Worm (Caenorhabditis elegans) whole organism, L4 larva: ENCODE data around the gene eco-1.

Experiments
- F49E8.2 ChIP-seq: sonication (generic microtip); optimal IDR thresholded peaks from 2 replicates; lab custom pipeline; 2016; ENCODE audit warnings: missing compliant biosample characterization, mild to moderate bottlenecking, missing genetic modification characterization, borderline replicate concordance
- R02D3.7 ChIP-seq: fragments of 150-350 bp; sonication (generic microtip); optimal IDR thresholded peaks from 3 replicates; lab custom pipeline; 2014; ENCODE audit warnings: missing biosample characterization, missing genetic modification characterization
- Y48G9A.11 ChIP-seq: fragments of 200-800 bp; sonication (Bioruptor generic); IDR thresholded peaks from 2 replicates; pipeline ENCODE4 v1.3.6; 2022; ENCODE audit warnings: missing genetic modification reagents, missing genetic modification characterization, missing compliant biosample characterization
- Y5F2A.4 ChIP-seq: fragments of 200-800 bp; sonication (Bioruptor generic); optimal IDR thresholded peaks from 2 replicates; lab custom pipeline; 2018; ENCODE audit warnings: mild to moderate bottlenecking, missing genetic modification characterization, missing compliant biosample characterization
- aly-2 ChIP-seq: sonication (generic microtip); optimal IDR thresholded peaks from 2 replicates; lab custom pipeline; 2018; ENCODE audit warnings: missing biosample characterization, missing genetic modification characterization
- ceh-44 ChIP-seq: fragments of 200-800 bp; sonication (Bioruptor generic); IDR thresholded peaks from 2 replicates; pipeline ENCODE4 v1.3.6; 2022; ENCODE audit warnings: missing genetic modification reagents, missing genetic modification characterization, missing compliant biosample characterization
- cey-2 ChIP-seq: sonication (generic microtip); optimal IDR thresholded peaks from 3 replicates; lab custom pipeline; 2017; ENCODE audit warnings: missing genetic modification characterization, mild to moderate bottlenecking, missing compliant biosample characterization, antibody characterized with exemption, borderline replicate concordance; ENCODE audit not compliant: insufficient read depth
- daf-16 ChIP-seq, 3 experiments: sonication (generic microtip); optimal IDR thresholded peaks; 2 replicates each; lab custom pipeline; 2016 to 2017; ENCODE audit warnings: missing genetic modification characterization in 3 of 3, missing genetic modification reagents in 3 of 3, mild to moderate bottlenecking in 2 of 3, missing compliant biosample characterization in 2 of 3, missing biosample characterization in 1 of 3, moderate library complexity in 1 of 3
- daf-8 ChIP-seq: fragments of 200-800 bp; sonication (Bioruptor generic); IDR thresholded peaks from 2 replicates; pipeline ENCODE4 v1.3.6; 2022; ENCODE audit warnings: missing genetic modification characterization, missing compliant biosample characterization
- dpl-1 ChIP-seq: fragments of 150-350 bp; optimal IDR thresholded peaks from 2 replicates; lab custom pipeline; 2014; ENCODE audit warnings: missing biosample characterization, missing genetic modification reagents, missing genetic modification characterization
- fos-1 ChIP-seq: fragments of 150-350 bp; optimal IDR thresholded peaks from 2 replicates; lab custom pipeline; 2014; ENCODE audit warnings: missing biosample characterization, missing genetic modification characterization
- hlh-11 ChIP-seq: fragments of 200-800 bp; sonication (Bioruptor generic); optimal IDR thresholded peaks from 2 replicates; lab custom pipeline; 2018; ENCODE audit warnings: mild to moderate bottlenecking, missing genetic modification characterization, missing compliant biosample characterization
- lim-7 ChIP-seq: fragments of 200-800 bp; sonication (Bioruptor generic); IDR thresholded peaks from 2 replicates; pipeline ENCODE4 v1.3.6; 2022; ENCODE audit warnings: missing genetic modification characterization, missing compliant biosample characterization
- lin-15B ChIP-seq: fragments of 150-350 bp; sonication (generic microtip); optimal IDR thresholded peaks from 3 replicates; lab custom pipeline; 2014; ENCODE audit warnings: missing biosample characterization, missing genetic modification characterization
- lin-38 ChIP-seq: fragments of 200-800 bp; sonication (Bioruptor generic); IDR thresholded peaks from 2 replicates; pipeline ENCODE4 v1.3.6; 2022; ENCODE audit warnings: missing genetic modification reagents, missing genetic modification characterization, missing compliant biosample characterization
- lsy-2 ChIP-seq, 2 experiments: fragments of 150-350 bp in 1 of 2; sonication (generic microtip) in 1 of 2; optimal IDR thresholded peaks; 2 replicates each; lab custom pipeline; 2014 to 2017; ENCODE audit warnings: missing biosample characterization in 2 of 2, missing genetic modification characterization in 2 of 2
- mep-1 ChIP-seq: fragments of 150-350 bp; sonication (generic microtip); optimal IDR thresholded peaks from 3 replicates; lab custom pipeline; 2014; ENCODE audit warnings: missing biosample characterization, missing genetic modification characterization
- mes-2 ChIP-seq: sonication (generic microtip); optimal IDR thresholded peaks from 2 replicates; lab custom pipeline; 2016; ENCODE audit warnings: missing genotype, mild to moderate bottlenecking, missing genetic modification characterization, missing compliant biosample characterization; ENCODE audit not compliant: poor library complexity, severe bottlenecking
- mxl-2 ChIP-seq: fragments of 200-800 bp; sonication (Bioruptor generic); conservative IDR thresholded peaks from 2 replicates; pipeline ENCODE4 v1.3.6; 2022; ENCODE audit warnings: missing genetic modification reagents, missing genetic modification characterization, missing compliant biosample characterization
- nhr-10 ChIP-seq: fragments of 150-350 bp; optimal IDR thresholded peaks from 2 replicates; lab custom pipeline; 2014; ENCODE audit warnings: missing biosample characterization, missing genetic modification characterization
- nhr-102 ChIP-seq: sonication (generic microtip); optimal IDR thresholded peaks from 2 replicates; lab custom pipeline; 2016; ENCODE audit warnings: mild to moderate bottlenecking, missing genetic modification characterization, moderate library complexity, missing compliant biosample characterization
- nhr-11 ChIP-seq: fragments of 150-350 bp; optimal IDR thresholded peaks from 2 replicates; lab custom pipeline; 2014; ENCODE audit warnings: missing biosample characterization, missing genetic modification characterization
- nhr-28 ChIP-seq: fragments of 150-350 bp; optimal IDR thresholded peaks from 2 replicates; lab custom pipeline; 2014; ENCODE audit warnings: missing biosample characterization, missing genetic modification characterization
- nhr-42 ChIP-seq: fragments of 200-800 bp; sonication (Bioruptor generic); IDR thresholded peaks from 2 replicates; pipeline ENCODE4 v1.3.6; 2022; ENCODE audit warnings: missing genetic modification characterization, missing compliant biosample characterization
- nhr-77 ChIP-seq: fragments of 150-350 bp; optimal IDR thresholded peaks from 2 replicates; lab custom pipeline; 2014; ENCODE audit warnings: missing biosample characterization, missing genetic modification characterization
- pqm-1 ChIP-seq: sonication (generic microtip); optimal IDR thresholded peaks from 2 replicates; lab custom pipeline; 2017; ENCODE audit warnings: missing biosample characterization, missing genetic modification characterization
- saeg-2 ChIP-seq: fragments of 200-800 bp; sonication (Bioruptor generic); IDR thresholded peaks from 2 replicates; pipeline ENCODE4 v1.3.6; 2022; ENCODE audit warnings: missing genetic modification reagents, missing genetic modification characterization, missing compliant biosample characterization
- snpc-4 ChIP-seq: fragments of 150-350 bp; optimal IDR thresholded peaks from 2 replicates; lab custom pipeline; 2014; ENCODE audit warnings: missing biosample characterization, missing genetic modification characterization
- spr-3 ChIP-seq: fragments of 200-800 bp; sonication (Bioruptor generic); optimal IDR thresholded peaks from 2 replicates; lab custom pipeline; 2018; ENCODE audit warnings: mild to moderate bottlenecking, missing genetic modification characterization, missing compliant biosample characterization
- unc-39 ChIP-seq: sonication (generic microtip); optimal IDR thresholded peaks from 2 replicates; lab custom pipeline; 2017; ENCODE audit warnings: missing biosample characterization, missing genetic modification characterization
- vab-7 ChIP-seq: fragments of 200-800 bp; sonication (Bioruptor generic); IDR thresholded peaks from 2 replicates; pipeline ENCODE4 v1.3.6; 2022; ENCODE audit warnings: missing genetic modification reagents, missing genetic modification characterization, missing compliant biosample characterization
- zfp-3 ChIP-seq: fragments of 200-800 bp; sonication (Bioruptor generic); conservative IDR thresholded peaks from 2 replicates; pipeline ENCODE4 v1.3.6; 2022; ENCODE audit warnings: missing genetic modification reagents, missing genetic modification characterization, missing compliant biosample characterization
- ztf-11 ChIP-seq: fragments of 150-350 bp; optimal IDR thresholded peaks from 2 replicates; lab custom pipeline; 2014; ENCODE audit warnings: missing biosample characterization, missing genetic modification characterization

eco-1 gene

DNA sequence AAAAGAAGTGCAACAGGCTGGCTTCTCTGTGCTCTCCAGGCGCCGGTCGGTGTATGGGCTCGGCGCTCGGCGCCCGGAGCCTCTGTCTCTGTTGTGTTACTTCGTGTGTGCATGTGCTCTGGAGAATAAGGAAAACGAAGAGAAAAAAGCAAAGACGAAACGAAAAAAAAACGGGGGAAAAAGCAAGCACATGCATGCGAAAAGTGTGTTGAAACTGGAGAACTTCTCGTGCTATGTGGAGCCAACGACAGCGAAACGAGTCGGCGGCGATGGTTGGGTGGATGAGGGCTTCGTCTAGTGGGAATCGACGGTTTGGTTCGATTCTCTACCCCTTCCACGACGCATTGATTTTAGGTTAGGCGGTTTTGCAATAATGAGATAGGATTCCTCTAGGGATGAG, 28.5 kb upstream of the eco-1 start (continued):
- TF ChIP-seq lin-38 (GFP tag; lab: Robert Waterston, UW): peak; percentile 65
- no peak for TF ChIP-seq nhr-77 (tag; lab: Kevin White, UChicago)
- TF ChIP-seq dpl-1: peak; percentile 14
- peak; percentile 23 for TF ChIP-seq nhr-11 (tag; lab: Kevin White, UChicago)
- TF ChIP-seq ceh-44 (GFP tag; lab: Robert Waterston, UW): no peak
- 0 out of 2 replicates have a peak, but pooled peaks have one; percentile 66 for TF ChIP-seq mxl-2 (GFP tag; lab: Robert Waterston, UW)
- 0 out of 2 replicates have a peak, but pooled peaks have one; percentile 17 for TF ChIP-seq zfp-3 (GFP tag; lab: Robert Waterston, UW)
- TF ChIP-seq vab-7 (GFP tag; lab: Robert Waterston, UW): peak; percentile 53; the same call in 1 of the 2 replicates
- no peak for TF ChIP-seq daf-8
- TF ChIP-seq pqm-1: peak; percentile 24
- no peak for TF ChIP-seq cey-2 (tag; lab: Kevin White, UChicago)
- no peak for TF ChIP-seq F49E8.2 (tag; lab: Kevin White, UChicago)
- TF ChIP-seq R02D3.7 (tag; lab: Kevin White, UChicago): no peak
- TF ChIP-seq aly-2 (tag; lab: Kevin White, UChicago): no peak
- TF ChIP-seq lsy-2 (tag; optimal IDR thresholded peaks at IDR 0.05; lab: Kevin White, UChicago): peak in 1 of 2 experiments; percentile 63
- no peak for TF ChIP-seq nhr-10

DNA sequence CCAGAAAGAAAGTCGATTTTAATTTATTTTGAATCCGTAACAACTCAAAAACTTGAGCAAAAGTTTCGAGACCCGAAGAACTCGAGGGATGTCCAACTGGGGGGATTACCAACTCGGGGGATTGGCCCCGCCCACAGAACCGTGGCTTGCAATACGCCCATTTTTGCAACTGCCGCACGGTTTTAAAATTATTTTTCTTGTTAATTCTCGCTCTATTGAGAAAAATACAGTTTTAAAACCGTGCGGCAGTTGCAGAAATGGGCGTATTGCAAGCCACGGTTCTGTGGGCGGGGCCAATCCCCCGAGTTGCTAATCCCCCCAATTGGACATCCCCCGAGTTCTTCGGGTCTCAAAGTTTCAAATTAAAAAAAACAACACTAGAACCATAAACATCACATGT, 27.6 kb upstream of the eco-1 start:
- 0 out of 2 replicates have a peak, but pooled peaks have one; percentile 21 for TF ChIP-seq lim-7 (GFP tag; lab: Robert Waterston, UW)
- TF ChIP-seq lin-38 (GFP tag; lab: Robert Waterston, UW): peak; percentile 56
- peak; percentile 4 for TF ChIP-seq mes-2
- TF ChIP-seq Y48G9A.11 (GFP tag; lab: Robert Waterston, UW): 0 out of 2 replicates have a peak, but pooled peaks have one; percentile 15

DNA sequence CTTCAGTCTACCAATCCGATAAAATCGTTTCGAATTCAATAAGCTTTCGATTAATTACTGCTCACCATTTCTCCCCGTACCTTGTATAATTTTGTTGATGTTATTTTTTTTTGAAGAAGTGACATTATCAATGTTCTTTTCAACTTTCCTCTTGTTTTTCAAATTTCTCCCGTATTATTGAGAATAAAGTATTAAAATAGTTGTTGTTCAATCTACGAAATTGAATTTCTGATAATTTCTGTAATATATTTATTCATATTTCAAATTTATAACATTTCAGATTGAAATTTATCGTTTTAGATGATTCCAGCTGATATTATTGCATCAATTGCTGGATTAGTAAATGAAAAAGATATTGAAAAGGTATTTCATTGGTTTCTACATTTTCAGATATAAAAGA, 27.0 kb upstream of the eco-1 start, which contains the start of gene trd-1:
trd-1 (plus strand) TSS at position 301 of the 400 bp plus-strand sequence.
- TF ChIP-seq spr-3 (GFP tag; lab: Kevin White, UChicago): no peak
- TF ChIP-seq Y5F2A.4 (GFP tag; lab: Kevin White, UChicago): no peak
- no peak for TF ChIP-seq nhr-42 (GFP tag; lab: Robert Waterston, UW)
- no peak for TF ChIP-seq snpc-4 (tag; lab: Kevin White, UChicago)
- no peak for TF ChIP-seq mep-1 (tag; lab: Kevin White, UChicago)
- TF ChIP-seq nhr-28 (tag; lab: Kevin White, UChicago): no peak
- TF ChIP-seq hlh-11: no peak
- no peak for TF ChIP-seq saeg-2 (GFP tag; lab: Robert Waterston, UW)
- no peak for TF ChIP-seq fos-1
- TF ChIP-seq vab-7 (GFP tag; lab: Robert Waterston, UW): no peak
- no peak for TF ChIP-seq daf-16 (GFP tag; optimal IDR thresholded peaks at IDR 0.05; lab: Kevin White, UChicago)
- no peak for TF ChIP-seq daf-16 (tag; optimal IDR thresholded peaks at IDR 0.05; lab: Kevin White, UChicago)
- TF ChIP-seq lin-15B (tag; lab: Kevin White, UChicago): no peak
- TF ChIP-seq ztf-11 (tag; lab: Kevin White, UChicago): no peak
- no peak for TF ChIP-seq mes-2
- TF ChIP-seq, all 104 proteins: peak for 0

DNA sequence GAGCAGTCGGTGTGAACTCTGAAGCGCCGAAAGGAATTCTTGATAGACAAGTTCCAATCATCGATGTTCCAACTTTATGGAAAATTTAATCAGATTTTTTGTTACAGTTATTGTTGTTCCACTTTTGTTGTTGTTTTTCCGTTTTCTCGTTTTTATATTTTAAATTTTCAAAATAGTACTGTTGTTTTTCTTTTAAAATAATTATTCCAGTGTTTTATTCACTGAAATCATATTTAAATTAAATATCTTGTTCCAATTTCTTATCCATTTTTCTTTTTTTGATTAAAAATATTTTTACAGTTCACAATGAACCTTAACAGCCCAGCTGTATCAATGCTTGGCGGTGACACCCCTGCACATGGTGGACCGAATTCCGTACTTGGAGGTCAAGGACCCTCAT, 24.8 kb upstream of the eco-1 start, which contains the start of gene tbp-1:
tbp-1 (plus strand) TSS at position 301 of the 400 bp plus-strand sequence.
- TF ChIP-seq lin-38 (GFP tag; lab: Robert Waterston, UW) (peak; percentile 24; the same call in 1 of the 2 replicates), nhr-102 (tag; lab: Kevin White, UChicago) (no peak), ztf-11 (tag; lab: Kevin White, UChicago) (no peak), dpl-1 (no peak), unc-39 (tag; lab: Kevin White, UChicago) (no peak)
